Worm (Caenorhabditis elegans) whole organism, L2 larva: ENCODE results near the gene zip-2.

ENCODE experiments used
- C34F6.9 ChIP-seq: fragments of 150-350 bp; optimal IDR thresholded peaks from 2 replicates; lab custom pipeline; 2014; ENCODE audit warnings: missing biosample characterization, missing genetic modification characterization
- R02D3.7 ChIP-seq: fragments of 150-350 bp; optimal IDR thresholded peaks from 2 replicates; lab custom pipeline; 2014; ENCODE audit warnings: missing biosample characterization, missing genetic modification characterization
- ZK546.5 ChIP-seq: sonication (generic microtip); optimal IDR thresholded peaks from 2 replicates; lab custom pipeline; 2017; ENCODE audit warnings: missing biosample characterization, missing genetic modification characterization
- aly-2 ChIP-seq: fragments of 150-350 bp; optimal IDR thresholded peaks from 2 replicates; lab custom pipeline; 2014; ENCODE audit warnings: missing biosample characterization, missing genetic modification characterization
- ama-1 ChIP-seq: fragments of 150-350 bp; optimal IDR thresholded peaks from 2 replicates; lab custom pipeline; 2018; ENCODE audit warnings: inconsistent platforms
- blmp-1 ChIP-seq: sonication (generic microtip); optimal IDR thresholded peaks from 2 replicates; lab custom pipeline; 2017; ENCODE audit warnings: missing genetic modification characterization, mild to moderate bottlenecking, missing compliant biosample characterization, antibody characterized with exemption, moderate library complexity; ENCODE audit not compliant: insufficient read depth
- ceh-16 ChIP-seq: fragments of 150-350 bp; optimal IDR thresholded peaks from 2 replicates; lab custom pipeline; 2014; ENCODE audit warnings: missing biosample characterization, missing genetic modification characterization
- ceh-82 ChIP-seq: fragments of 150-350 bp; optimal IDR thresholded peaks from 2 replicates; lab custom pipeline; 2014; ENCODE audit warnings: missing biosample characterization, missing genetic modification characterization
- crh-2 ChIP-seq: sonication (generic microtip); optimal IDR thresholded peaks from 2 replicates; lab custom pipeline; 2017; ENCODE audit warnings: missing biosample characterization, missing genetic modification characterization
- dmd-4 ChIP-seq: sonication (generic microtip); optimal IDR thresholded peaks from 2 replicates; lab custom pipeline; 2017; ENCODE audit warnings: missing biosample characterization, missing genetic modification characterization
- egl-27 ChIP-seq: sonication (generic microtip); optimal IDR thresholded peaks from 3 replicates; lab custom pipeline; 2017; ENCODE audit warnings: missing biosample characterization, missing genetic modification reagents, missing genetic modification characterization
- elt-1 ChIP-seq: fragments of 150-350 bp; optimal IDR thresholded peaks from 2 replicates; lab custom pipeline; 2014; ENCODE audit warnings: missing biosample characterization, missing genetic modification characterization
- gmeb-1 ChIP-seq: fragments of 150-350 bp; optimal IDR thresholded peaks from 2 replicates; lab custom pipeline; 2014; ENCODE audit warnings: missing biosample characterization, missing genetic modification characterization
- lin-11 ChIP-seq: fragments of 150-350 bp; sonication (generic microtip); optimal IDR thresholded peaks from 2 replicates; lab custom pipeline; 2014; ENCODE audit warnings: missing biosample characterization, missing genetic modification characterization, inconsistent platforms, mixed read lengths
- lin-13 ChIP-seq: fragments of 150-350 bp; optimal IDR thresholded peaks from 2 replicates; lab custom pipeline; 2014; ENCODE audit warnings: missing biosample characterization, missing genetic modification reagents, missing genetic modification characterization
- lsy-2 ChIP-seq, 2 experiments: fragments of 150-350 bp in 1 of 2; sonication (generic microtip) in 1 of 2; optimal IDR thresholded peaks; 2 replicates each; lab custom pipeline; 2014 to 2017; ENCODE audit warnings: missing biosample characterization in 2 of 2, missing genetic modification characterization in 2 of 2
- mab-5 ChIP-seq: fragments of 150-350 bp; optimal IDR thresholded peaks from 2 replicates; lab custom pipeline; 2014; ENCODE audit warnings: missing biosample characterization, missing genetic modification characterization
- mbf-1 ChIP-seq: sonication (generic microtip); optimal IDR thresholded peaks from 2 replicates; lab custom pipeline; 2017; ENCODE audit warnings: missing biosample characterization, missing genetic modification characterization
- mdl-1 ChIP-seq, 2 experiments: fragments of 150-350 bp in 1 of 2; sonication (generic microtip) in 1 of 2; optimal IDR thresholded peaks; 2 replicates each; lab custom pipeline; 2017; ENCODE audit warnings: missing biosample characterization in 2 of 2, missing genetic modification characterization in 2 of 2
- nhr-10 ChIP-seq: sonication (generic microtip); optimal IDR thresholded peaks from 2 replicates; lab custom pipeline; 2017; ENCODE audit warnings: missing biosample characterization, missing genetic modification characterization
- nhr-11 ChIP-seq: fragments of 150-350 bp; optimal IDR thresholded peaks from 2 replicates; lab custom pipeline; 2014; ENCODE audit warnings: missing biosample characterization, missing genetic modification characterization
- nhr-12 ChIP-seq: fragments of 150-350 bp; optimal IDR thresholded peaks from 2 replicates; lab custom pipeline; 2014; ENCODE audit warnings: missing biosample characterization, missing genetic modification characterization
- nhr-129 ChIP-seq: fragments of 150-350 bp; optimal IDR thresholded peaks from 2 replicates; lab custom pipeline; 2014; ENCODE audit warnings: missing biosample characterization, missing genetic modification characterization
- nhr-23 ChIP-seq: fragments of 150-350 bp; optimal IDR thresholded peaks from 2 replicates; lab custom pipeline; 2014; ENCODE audit warnings: missing biosample characterization, missing genetic modification reagents, missing genetic modification characterization
- nhr-237 ChIP-seq: fragments of 150-350 bp; optimal IDR thresholded peaks from 2 replicates; lab custom pipeline; 2014; ENCODE audit warnings: missing biosample characterization, missing genetic modification characterization
- nhr-25 ChIP-seq: fragments of 150-350 bp; sonication (generic microtip); optimal IDR thresholded peaks from 3 replicates; lab custom pipeline; 2014; ENCODE audit warnings: missing biosample characterization, missing genetic modification characterization
- nhr-6 ChIP-seq: fragments of 150-350 bp; optimal IDR thresholded peaks from 2 replicates; lab custom pipeline; 2014; ENCODE audit warnings: missing biosample characterization, missing genetic modification characterization
- peb-1 ChIP-seq: fragments of 150-350 bp; optimal IDR thresholded peaks from 2 replicates; lab custom pipeline; 2014; ENCODE audit warnings: missing biosample characterization, missing genetic modification characterization
- sem-4 ChIP-seq: fragments of 150-350 bp; optimal IDR thresholded peaks from 2 replicates; lab custom pipeline; 2014; ENCODE audit warnings: missing biosample characterization, missing genetic modification reagents, missing genetic modification characterization
- sma-3 ChIP-seq: sonication (generic microtip); optimal IDR thresholded peaks from 2 replicates; lab custom pipeline; 2016; ENCODE audit warnings: missing genetic modification reagents, missing genetic modification characterization, missing compliant biosample characterization
- snpc-4 ChIP-seq: fragments of 150-350 bp; optimal IDR thresholded peaks from 2 replicates; lab custom pipeline; 2014; ENCODE audit warnings: missing biosample characterization, missing genetic modification characterization
- unc-39 ChIP-seq: fragments of 150-350 bp; optimal IDR thresholded peaks from 2 replicates; lab custom pipeline; 2014; ENCODE audit warnings: missing biosample characterization, missing genetic modification characterization
- unc-62 ChIP-seq: fragments of 150-350 bp; optimal IDR thresholded peaks from 2 replicates; lab custom pipeline; 2014; ENCODE audit warnings: missing biosample characterization, missing genetic modification reagents, missing genetic modification characterization
- zag-1 ChIP-seq: fragments of 150-350 bp; optimal IDR thresholded peaks from 2 replicates; lab custom pipeline; 2014; ENCODE audit warnings: missing biosample characterization, missing genetic modification characterization
- ztf-1 ChIP-seq: fragments of 200-800 bp; sonication (Bioruptor generic); conservative IDR thresholded peaks from 2 replicates; pipeline ENCODE4 v1.3.6; 2022; ENCODE audit warnings: missing genetic modification characterization, missing compliant biosample characterization
- ztf-11 ChIP-seq: sonication (generic microtip); optimal IDR thresholded peaks from 2 replicates; lab custom pipeline; 2017; ENCODE audit warnings: missing biosample characterization, missing genetic modification characterization

zip-2 gene

ce11 chrIII:797507-797906, 35.3 kb upstream of the zip-2 start:
- TF ChIP-seq snpc-4 = no peak

- no peak for TF ChIP-seq nhr-237 (tag; lab: Kevin White, UChicago)
- TF ChIP-seq nhr-6 = no peak
- no peak for TF ChIP-seq ztf-11 (tag; lab: Kevin White, UChicago)
- no peak for TF ChIP-seq mbf-1 (tag; lab: Kevin White, UChicago)
- TF ChIP-seq nhr-129 = no peak
- no peak for TF ChIP-seq aly-2 (tag; lab: Kevin White, UChicago)
- TF ChIP-seq egl-27 (tag; lab: Kevin White, UChicago) = no peak
- no peak for TF ChIP-seq ceh-82
- no peak for TF ChIP-seq nhr-23 (tag; lab: Kevin White, UChicago)
- TF ChIP-seq unc-39 = no peak
- TF ChIP-seq lsy-2 (tag; optimal IDR thresholded peaks at IDR 0.05; lab: Kevin White, UChicago) = no peak
- no peak for TF ChIP-seq sma-3 (GFP tag; lab: Kevin White, UChicago)
- no peak for TF ChIP-seq ztf-1 (GFP tag; lab: Robert Waterston, UW)
- no peak for TF ChIP-seq ZK546.5 (tag; lab: Kevin White, UChicago)
- TF ChIP-seq C34F6.9 (tag; lab: Kevin White, UChicago) = no peak
- TF ChIP-seq mab-5 = no peak
- TF ChIP-seq nhr-10 = no peak
- TF ChIP-seq sem-4 (tag; lab: Kevin White, UChicago) = no peak
- TF ChIP-seq blmp-1 = no peak
Measured at ce11 chrIII:802041-802440, 30.7 kb upstream of the zip-2 start.

ce11 chrIII:811544-811943, 21.2 kb upstream of the zip-2 start, which contains the start of gene daf-7:
Gene daf-7, plus strand, starts transcription at chrIII:811844.
- TF ChIP-seq elt-1 (tag; lab: Kevin White, UChicago) (no peak), ama-1 (lab: Kevin White, UChicago) (no peak), R02D3.7 (tag; lab: Kevin White, UChicago) (no peak), nhr-237 (tag; lab: Kevin White, UChicago) (no peak), aly-2 (tag; lab: Kevin White, UChicago) (no peak), nhr-11 (no peak), ztf-1 (GFP tag; lab: Robert Waterston, UW) (no peak), ceh-16 (tag; lab: Kevin White, UChicago) (no peak), nhr-10 (no peak), lin-11 (no peak), mdl-1 (tag; optimal IDR thresholded peaks at IDR 0.05; lab: Kevin White, UChicago) (no peak), gmeb-1 (tag; lab: Kevin White, UChicago) (no peak), nhr-25 (tag; lab: Kevin White, UChicago) (no peak), dmd-4 (no peak), ztf-11 (tag; lab: Kevin White, UChicago) (no peak), mbf-1 (tag; lab: Kevin White, UChicago) (no peak), nhr-129 (no peak)

- no peak for TF ChIP-seq peb-1 (tag; lab: Kevin White, UChicago)
- TF ChIP-seq dmd-4 = no peak
- TF ChIP-seq lin-13 (GFP tag; lab: Kevin White, UChicago) = no peak
- TF ChIP-seq crh-2 (tag; lab: Kevin White, UChicago) = no peak
- TF ChIP-seq gmeb-1 (tag; lab: Kevin White, UChicago) = no peak
- no peak for TF ChIP-seq nhr-11
- TF ChIP-seq lin-11 = no peak
- TF ChIP-seq nhr-6 = no peak
- no peak for TF ChIP-seq blmp-1
- TF ChIP-seq lsy-2 (tag; optimal IDR thresholded peaks at IDR 0.05; lab: Kevin White, UChicago) = no peak
- no peak for TF ChIP-seq egl-27 (tag; lab: Kevin White, UChicago)
- TF ChIP-seq ceh-82 = no peak
- no peak for TF ChIP-seq aly-2 (tag; lab: Kevin White, UChicago)
- no peak for TF ChIP-seq unc-62 (GFP tag; lab: Kevin White, UChicago)
- no peak for TF ChIP-seq zag-1 (tag; lab: Kevin White, UChicago)
- TF ChIP-seq, all 48 proteins: peak for 0
Measured at ce11 chrIII:815845-816244, 16.9 kb upstream of the zip-2 start, which contains the start of gene dac-1. Gene dac-1, plus strand, starts transcription at chrIII:816145.

- peak; percentile 69 for TF ChIP-seq snpc-4
- no peak for TF ChIP-seq zag-1 (tag; lab: Kevin White, UChicago)
- no peak for TF ChIP-seq nhr-12
- TF ChIP-seq nhr-6 = no peak
- no peak for TF ChIP-seq gmeb-1 (tag; lab: Kevin White, UChicago)
Measured at ce11 chrIII:819313-819712, 13.5 kb upstream of the zip-2 start.
